Worm (Caenorhabditis elegans) whole organism, midembryonic: ENCODE measurements around the gene Y45F3A.4.

Experiments used
- T22C8.4 ChIP-seq: fragments of 200-800 bp; sonication (Bioruptor generic); IDR thresholded peaks from 2 replicates; pipeline ENCODE4 v1.3.6; 2022; ENCODE audit warnings: missing genetic modification characterization, missing compliant biosample characterization
- cog-1 ChIP-seq: sonication (generic microtip); optimal IDR thresholded peaks from 2 replicates; lab custom pipeline; 2016; ENCODE audit warnings: missing genetic modification characterization, missing compliant biosample characterization
- flt-1 ChIP-seq: fragments of 200-800 bp; sonication (Bioruptor generic); IDR thresholded peaks from 2 replicates; pipeline ENCODE4 v1.3.6; 2022; ENCODE audit warnings: missing genetic modification characterization, missing compliant biosample characterization
- klf-2 ChIP-seq: fragments of 200-800 bp; sonication (Bioruptor generic); conservative IDR thresholded peaks from 2 replicates; pipeline ENCODE4 v1.3.6; 2022; ENCODE audit warnings: missing genetic modification reagents, missing genetic modification characterization, missing compliant biosample characterization
- med-1 ChIP-seq: sonication (generic microtip); optimal IDR thresholded peaks from 2 replicates; lab custom pipeline; 2017; ENCODE audit warnings: missing genetic modification characterization, mild to moderate bottlenecking, missing compliant biosample characterization, antibody characterized with exemption, missing genetic modification reagents; ENCODE audit not compliant: insufficient read depth
- ref-1 ChIP-seq: fragments of 200-800 bp; sonication (Bioruptor generic); conservative IDR thresholded peaks from 2 replicates; pipeline ENCODE4 v1.3.6; 2022; ENCODE audit warnings: missing genetic modification reagents, missing genetic modification characterization, missing compliant biosample characterization
- tab-1 ChIP-seq: fragments of 200-800 bp; sonication (Bioruptor generic); IDR thresholded peaks from 2 replicates; pipeline ENCODE4 v1.3.6; 2022; ENCODE audit warnings: missing genetic modification characterization, missing compliant biosample characterization
- ztf-23 ChIP-seq: fragments of 200-800 bp; sonication (Bioruptor generic); IDR thresholded peaks from 2 replicates; pipeline ENCODE4 v1.3.6; 2022; ENCODE audit warnings: missing genetic modification reagents, missing genetic modification characterization, missing compliant biosample characterization
- ztf-29 ChIP-seq: fragments of 200-800 bp; sonication (Bioruptor generic); IDR thresholded peaks from 2 replicates; pipeline ENCODE4 v1.3.6; 2022; ENCODE audit warnings: missing genetic modification reagents, missing genetic modification characterization, missing compliant biosample characterization

Y45F3A.4 gene

ce11 chrIII:10569246-10569645 lies 6.0 kb downstream of the Y45F3A.4 start:
- no peak for TF ChIP-seq ref-1 (GFP tag; lab: Robert Waterston, UW)
- no peak for TF ChIP-seq ztf-23 (GFP tag; lab: Robert Waterston, UW)
- no peak for TF ChIP-seq klf-2 (GFP tag; lab: Robert Waterston, UW)
- TF ChIP-seq ztf-29 (GFP tag; lab: Robert Waterston, UW) = no peak
- no peak for TF ChIP-seq cog-1 (tag; lab: Kevin White, UChicago)
- TF ChIP-seq tab-1 (GFP tag; lab: Robert Waterston, UW) = no peak
- TF ChIP-seq T22C8.4 = no peak
- TF ChIP-seq flt-1 (GFP tag; lab: Robert Waterston, UW) = no peak
- TF ChIP-seq med-1 (GFP tag; lab: Kevin White, UChicago) = no peak

DNA sequence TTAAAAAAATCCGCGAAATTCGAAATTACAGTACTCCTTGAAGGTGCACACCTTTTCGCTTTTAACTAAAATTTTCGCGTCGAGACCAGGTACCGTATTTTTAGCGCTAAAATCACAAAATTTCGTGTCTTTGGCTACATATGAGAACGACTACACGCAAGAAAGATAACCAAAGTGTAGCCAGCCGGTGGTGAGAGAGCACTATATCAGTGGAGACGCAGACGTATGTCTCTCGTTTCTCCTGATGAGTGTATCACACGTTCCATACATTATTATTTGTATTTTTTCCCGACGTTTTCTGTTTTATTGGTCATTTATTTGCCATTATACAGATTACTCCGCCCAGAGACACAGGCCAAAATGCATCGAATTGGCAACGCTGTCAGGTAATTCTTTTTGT lies 9.3 kb downstream of the Y45F3A.4 start, which contains the start of gene acdh-11:
Gene acdh-11 (plus strand): TSS at position 333 of the 400 bp plus-strand sequence.
- no peak for TF ChIP-seq ztf-29 (GFP tag; lab: Robert Waterston, UW)
- no peak for TF ChIP-seq cog-1 (tag; lab: Kevin White, UChicago)
- no peak for TF ChIP-seq ref-1 (GFP tag; lab: Robert Waterston, UW)
- TF ChIP-seq flt-1 (GFP tag; lab: Robert Waterston, UW) = no peak
- no peak for TF ChIP-seq T22C8.4
- no peak for TF ChIP-seq tab-1 (GFP tag; lab: Robert Waterston, UW)
- TF ChIP-seq med-1 (GFP tag; lab: Kevin White, UChicago) = no peak
- TF ChIP-seq klf-2 (GFP tag; lab: Robert Waterston, UW) = no peak
- no peak for TF ChIP-seq ztf-23 (GFP tag; lab: Robert Waterston, UW)

ce11 chrIII:10562542-10562941 lies 12.7 kb downstream of the Y45F3A.4 start:
- peak; percentile 70 for TF ChIP-seq T22C8.4
- TF ChIP-seq med-1 (GFP tag; lab: Kevin White, UChicago) = no peak

DNA sequence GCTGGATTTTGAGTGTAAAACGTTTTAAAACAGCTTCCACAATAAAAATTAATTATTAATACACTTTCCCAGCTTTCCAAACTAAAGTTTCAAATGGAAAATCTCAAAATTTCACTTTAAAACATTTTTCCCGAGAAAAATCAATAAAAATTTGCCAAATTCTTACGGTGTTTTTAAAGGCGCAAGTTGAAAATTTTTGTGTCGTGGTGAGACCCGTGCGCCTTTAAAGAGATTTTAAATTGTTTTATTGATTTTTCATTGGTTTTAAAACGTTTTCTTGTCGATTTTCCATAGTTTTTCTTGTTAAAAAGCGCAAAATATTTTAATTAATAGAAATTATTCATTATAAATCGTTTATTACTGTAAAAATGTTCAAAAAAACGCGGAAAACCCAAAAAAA lies 13.3 kb downstream of the Y45F3A.4 start, which contains the start of gene Y45F3A.1:
Gene Y45F3A.1 (minus strand): TSS at position 12 of the 400 bp plus-strand sequence.
- TF ChIP-seq flt-1 (GFP tag; lab: Robert Waterston, UW) (no peak), ztf-29 (GFP tag; lab: Robert Waterston, UW) (no peak), klf-2 (GFP tag; lab: Robert Waterston, UW) (no peak), med-1 (GFP tag; lab: Kevin White, UChicago) (no peak), cog-1 (tag; lab: Kevin White, UChicago) (no peak), T22C8.4 (no peak), tab-1 (GFP tag; lab: Robert Waterston, UW) (no peak), ref-1 (GFP tag; lab: Robert Waterston, UW) (no peak), ztf-23 (GFP tag; lab: Robert Waterston, UW) (no peak)

DNA sequence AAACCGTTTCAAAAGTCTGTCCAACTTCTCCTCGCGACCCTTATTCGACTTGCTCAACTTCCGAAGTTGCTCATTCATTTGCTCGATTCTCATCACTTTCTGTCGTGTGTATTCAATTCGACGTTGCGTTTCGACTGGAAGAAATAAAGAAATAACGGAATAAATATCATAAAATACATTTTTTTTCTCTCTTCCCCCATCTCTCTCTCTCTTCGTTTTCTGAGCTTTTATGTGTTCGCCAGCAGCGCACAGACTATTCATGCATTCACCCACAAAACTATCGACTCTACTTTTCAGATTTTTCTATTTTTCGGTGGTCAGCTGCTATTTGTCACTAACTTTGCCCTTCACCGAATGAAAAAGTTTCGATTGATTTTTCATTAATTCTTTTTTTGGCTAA lies 14.9 kb downstream of the Y45F3A.4 start, which contains the start of gene rab-30:
Gene rab-30 (plus strand): TSS at position 301 of the 400 bp plus-strand sequence.
- no peak for TF ChIP-seq ref-1 (GFP tag; lab: Robert Waterston, UW)
- no peak for TF ChIP-seq T22C8.4

DNA sequence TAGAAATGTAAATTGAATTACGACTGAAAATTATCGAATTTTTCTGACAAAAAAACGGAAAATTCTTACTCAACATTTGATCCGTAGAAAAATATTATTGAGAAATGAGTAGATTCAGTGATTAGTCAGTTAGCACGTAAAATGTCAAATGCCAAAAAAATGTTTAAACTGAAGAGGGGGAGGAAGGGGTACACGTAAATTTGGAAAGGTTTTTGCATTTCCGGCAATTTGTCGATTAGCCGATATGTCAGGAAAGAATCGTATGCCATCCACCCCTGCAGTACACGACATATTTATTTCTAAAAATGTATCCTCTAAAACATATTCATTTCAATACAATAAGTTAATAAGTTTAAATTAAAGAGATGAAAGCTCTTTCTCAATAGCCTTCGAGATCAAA lies 17.3 kb downstream of the Y45F3A.4 start, which contains the start of gene T21C12.4:
Gene T21C12.4 (minus strand): TSS at position 101 of the 400 bp plus-strand sequence.
- TF ChIP-seq ref-1 (GFP tag; lab: Robert Waterston, UW) = no peak
- no peak for TF ChIP-seq ztf-23 (GFP tag; lab: Robert Waterston, UW)
- TF ChIP-seq klf-2 (GFP tag; lab: Robert Waterston, UW) = no peak
- TF ChIP-seq flt-1 (GFP tag; lab: Robert Waterston, UW) = no peak
- TF ChIP-seq med-1 (GFP tag; lab: Kevin White, UChicago) = no peak
- TF ChIP-seq T22C8.4 = no peak
- TF ChIP-seq cog-1 (tag; lab: Kevin White, UChicago) = no peak
- TF ChIP-seq tab-1 (GFP tag; lab: Robert Waterston, UW) = no peak
- TF ChIP-seq ztf-29 (GFP tag; lab: Robert Waterston, UW) = no peak

DNA sequence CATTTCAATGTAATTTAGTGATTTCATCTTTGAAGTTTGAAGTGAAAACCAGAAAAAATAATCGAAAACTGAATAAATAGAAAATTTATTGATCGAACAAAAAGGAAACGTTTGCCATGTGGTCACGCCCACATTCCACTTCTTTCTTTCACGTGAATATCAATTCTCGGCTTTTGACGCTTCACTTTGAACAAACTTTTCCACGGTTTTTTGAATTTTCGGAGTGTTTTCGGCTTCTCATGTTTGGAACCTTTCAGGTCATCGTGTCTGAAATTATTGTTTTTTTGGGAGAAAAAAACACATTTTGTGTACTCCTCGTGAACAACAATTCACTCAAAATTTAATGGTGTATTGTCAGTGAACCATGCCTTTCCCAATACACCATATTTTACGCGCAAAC lies 22.3 kb downstream of the Y45F3A.4 start, which contains the start of gene T21C12.8:
Gene T21C12.8 (minus strand): TSS at position 101 of the 400 bp plus-strand sequence.
- TF ChIP-seq T22C8.4 (no peak), ref-1 (GFP tag; lab: Robert Waterston, UW) (no peak), klf-2 (GFP tag; lab: Robert Waterston, UW) (no peak), cog-1 (tag; lab: Kevin White, UChicago) (no peak), ztf-23 (GFP tag; lab: Robert Waterston, UW) (no peak), tab-1 (GFP tag; lab: Robert Waterston, UW) (no peak), med-1 (GFP tag; lab: Kevin White, UChicago) (no peak), ztf-29 (GFP tag; lab: Robert Waterston, UW) (no peak)

DNA sequence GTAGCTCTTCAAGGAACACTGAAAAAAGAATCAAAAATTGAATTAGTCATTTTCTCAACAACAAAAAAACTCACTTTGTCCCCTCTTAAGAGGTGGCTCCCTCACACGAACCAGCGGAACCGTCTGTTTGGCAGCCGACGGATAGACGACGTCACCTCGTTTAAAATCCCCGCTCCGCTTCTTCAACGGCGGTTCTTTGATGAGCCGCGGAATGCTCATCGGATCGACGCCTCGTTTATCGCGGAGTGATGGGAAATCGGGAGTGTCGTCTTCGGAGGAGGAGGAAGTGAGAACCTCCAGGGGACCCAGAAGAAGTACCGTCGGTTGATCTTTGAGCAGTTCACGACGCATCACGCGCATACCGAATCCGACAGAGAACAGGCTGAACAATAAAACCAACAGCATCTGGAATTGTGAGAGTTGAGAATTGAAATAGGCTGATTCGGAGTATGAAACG lies 36.4 kb downstream of the Y45F3A.4 start, which contains the start of gene nlp-68:
Gene nlp-68 (minus strand): TSS at position 407 of the 457 bp plus-strand sequence.
- TF ChIP-seq ztf-23 (GFP tag; lab: Robert Waterston, UW) (no peak), T22C8.4 (no peak)

ce11 chrIII:10537558-10537957 lies 37.7 kb downstream of the Y45F3A.4 start:
- TF ChIP-seq ztf-29 (GFP tag; lab: Robert Waterston, UW) (no peak), med-1 (GFP tag; lab: Kevin White, UChicago) (no peak), flt-1 (GFP tag; lab: Robert Waterston, UW) (no peak)

DNA sequence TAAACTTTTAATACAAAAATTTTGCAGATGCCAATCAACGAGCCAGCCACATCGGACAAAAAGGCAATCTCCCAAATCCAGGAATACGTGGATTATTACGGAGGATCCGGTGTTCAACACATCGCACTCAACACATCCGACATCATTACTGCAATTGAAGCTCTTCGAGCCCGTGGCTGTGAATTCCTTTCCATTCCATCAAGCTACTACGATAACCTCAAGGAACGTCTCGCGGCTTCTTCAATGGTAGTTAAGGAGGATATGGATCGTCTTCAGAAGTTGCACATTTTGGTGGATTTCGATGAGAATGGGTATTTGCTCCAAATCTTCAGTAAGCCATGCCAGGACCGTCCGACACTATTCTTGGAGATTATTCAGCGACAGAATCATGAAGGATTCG lies 38.2 kb downstream of the Y45F3A.4 start:
- TF ChIP-seq cog-1 (tag; lab: Kevin White, UChicago) (no peak), ref-1 (GFP tag; lab: Robert Waterston, UW) (no peak), tab-1 (GFP tag; lab: Robert Waterston, UW) (no peak), med-1 (GFP tag; lab: Kevin White, UChicago) (no peak), klf-2 (GFP tag; lab: Robert Waterston, UW) (no peak), flt-1 (GFP tag; lab: Robert Waterston, UW) (no peak), T22C8.4 (no peak), ztf-23 (GFP tag; lab: Robert Waterston, UW) (no peak), ztf-29 (GFP tag; lab: Robert Waterston, UW) (no peak)
